Fruit fly (Drosophila melanogaster) whole organism, embryonic: ENCODE data around the gene twf.

Experiments used
- ATbp ChIP-seq: fragments of 200-800 bp; sonication (Bioruptor generic); optimal IDR thresholded peaks from 2 replicates; lab custom pipeline; 2017; ENCODE audit warnings: missing biosample characterization, mild to moderate bottlenecking, missing genetic modification characterization, missing genetic modification reagents
- Antp ChIP-seq: fragments of 200-800 bp; sonication (Bioruptor generic); optimal IDR thresholded peaks from 3 replicates; lab custom pipeline; 2016; ENCODE audit warnings: missing biosample characterization, missing genetic modification characterization
- Atf3 ChIP-seq: fragments of 200-800 bp; sonication (Bioruptor generic); optimal IDR thresholded peaks from 3 replicates; lab custom pipeline; 2016; ENCODE audit warnings: missing biosample characterization, missing genetic modification characterization
- CG1024 ChIP-seq: fragments of 200-800 bp; sonication (Bioruptor generic); IDR thresholded peaks from 2 replicates; pipeline ENCODE4 v1.3.6; 2022; ENCODE audit warnings: missing biosample characterization, missing genetic modification characterization
- CG10366 ChIP-seq: fragments of 200-800 bp; sonication (Bioruptor generic); IDR thresholded peaks from 2 replicates; pipeline ENCODE4 v1.3.6; 2022; ENCODE audit warnings: missing biosample characterization, missing genetic modification characterization
- CG12744 ChIP-seq: fragments of 200-800 bp; sonication (Bioruptor generic); optimal IDR thresholded peaks from 2 replicates; lab custom pipeline; 2016; ENCODE audit warnings: missing biosample characterization, missing genetic modification characterization
- CG13296 ChIP-seq: fragments of 200-800 bp; sonication (Bioruptor generic); optimal IDR thresholded peaks from 3 replicates; lab custom pipeline; 2018; ENCODE audit warnings: missing biosample characterization, mild to moderate bottlenecking, missing genetic modification characterization
- CG13775 ChIP-seq: fragments of 200-800 bp; sonication (Bioruptor generic); optimal IDR thresholded peaks from 3 replicates; lab custom pipeline; 2017; ENCODE audit warnings: missing biosample characterization, mild to moderate bottlenecking, missing genetic modification characterization
- CG1602 ChIP-seq: fragments of 200-800 bp; sonication (Bioruptor generic); optimal IDR thresholded peaks from 3 replicates; lab custom pipeline; 2016; ENCODE audit warnings: missing biosample characterization, missing genetic modification characterization
- CG32767 ChIP-seq: fragments of 200-800 bp; sonication (Bioruptor generic); IDR thresholded peaks from 2 replicates; pipeline ENCODE4 v1.3.6; 2022; ENCODE audit warnings: missing biosample characterization, missing genetic modification characterization
- CG3838 ChIP-seq: fragments of 200-800 bp; sonication (Bioruptor generic); optimal IDR thresholded peaks from 3 replicates; lab custom pipeline; 2016; ENCODE audit warnings: missing biosample characterization, missing genetic modification characterization
- CG4820 ChIP-seq: fragments of 200-800 bp; sonication (Bioruptor generic); optimal IDR thresholded peaks from 3 replicates; lab custom pipeline; 2016; ENCODE audit warnings: missing biosample characterization, missing genetic modification characterization
- CG6254 ChIP-seq: fragments of 200-800 bp; sonication (Bioruptor generic); optimal IDR thresholded peaks from 3 replicates; lab custom pipeline; 2017; ENCODE audit warnings: mild to moderate bottlenecking, missing biosample characterization, missing genetic modification reagents, missing genetic modification characterization
- CG8359 ChIP-seq: fragments of 200-800 bp; sonication (Bioruptor generic); optimal IDR thresholded peaks from 2 replicates; lab custom pipeline; 2017; ENCODE audit warnings: missing biosample characterization, mild to moderate bottlenecking, missing genetic modification characterization, borderline replicate concordance
- CTCF ChIP-seq: fragments of 200-800 bp; sonication (Bioruptor generic); optimal IDR thresholded peaks from 2 replicates; lab custom pipeline; 2017; ENCODE audit warnings: missing biosample characterization, mild to moderate bottlenecking, missing genetic modification characterization, moderate library complexity
- CkIIα-i1 ChIP-seq: fragments of 200-800 bp; sonication (Bioruptor generic); IDR thresholded peaks from 2 replicates; pipeline ENCODE4 v1.3.6; 2022; ENCODE audit warnings: missing biosample characterization, missing genetic modification characterization
- Deaf1 ChIP-seq: fragments of 200-800 bp; optimal IDR thresholded peaks from 3 replicates; lab custom pipeline; 2019; ENCODE audit warnings: missing biosample characterization, mild to moderate bottlenecking, missing genetic modification characterization, moderate library complexity
- H15 ChIP-seq: fragments of 200-800 bp; sonication (Bioruptor generic); IDR thresholded peaks from 3 replicates; pipeline ENCODE4 v1.3.6; 2022; ENCODE audit warnings: missing biosample characterization, missing genetic modification characterization
- HmgD ChIP-seq: fragments of 200-800 bp; sonication (Bioruptor generic); optimal IDR thresholded peaks from 3 replicates; lab custom pipeline; 2016; ENCODE audit warnings: missing biosample characterization, missing genetic modification characterization
- Hmr ChIP-seq: fragments of 200-800 bp; sonication (Bioruptor generic); optimal IDR thresholded peaks from 3 replicates; lab custom pipeline; 2017; ENCODE audit warnings: mild to moderate bottlenecking, missing biosample characterization, missing genetic modification reagents, missing genetic modification characterization
- Kr ChIP-seq: fragments of 200-800 bp; sonication (Bioruptor generic); optimal IDR thresholded peaks from 2 replicates; lab custom pipeline; 2017; ENCODE audit warnings: missing biosample characterization, mild to moderate bottlenecking, missing genetic modification characterization
- NK7.1 ChIP-seq: fragments of 200-800 bp; sonication (Bioruptor generic); optimal IDR thresholded peaks from 3 replicates; lab custom pipeline; 2016; ENCODE audit warnings: missing biosample characterization, missing genetic modification characterization
- Nf-YC ChIP-seq: fragments of 200-800 bp; optimal IDR thresholded peaks from 3 replicates; lab custom pipeline; 2019; ENCODE audit warnings: missing biosample characterization, mild to moderate bottlenecking, missing genetic modification characterization, moderate library complexity
- PHDP ChIP-seq: fragments of 200-800 bp; sonication (Bioruptor generic); optimal IDR thresholded peaks from 3 replicates; lab custom pipeline; 2018; ENCODE audit warnings: missing biosample characterization, mild to moderate bottlenecking, missing genetic modification characterization, moderate library complexity
- Poxn ChIP-seq: fragments of 200-800 bp; sonication (Bioruptor generic); IDR thresholded peaks from 2 replicates; pipeline ENCODE4 v1.3.6; 2022; ENCODE audit warnings: missing biosample characterization, missing genetic modification characterization
- Rx ChIP-seq: fragments of 200-800 bp; sonication (Bioruptor generic); IDR thresholded peaks from 2 replicates; pipeline ENCODE4 v1.3.6; 2022; ENCODE audit warnings: missing biosample characterization, missing genetic modification characterization
- Stat92E ChIP-seq, 3 experiments: fragments of >200 bp in 2 of 3; fragments of 200-800 bp in 1 of 3; sonication (Bioruptor generic) in 1 of 3; optimal IDR thresholded peaks; 2 replicates each; lab custom pipeline; 2017 to 2019; ENCODE audit warnings: missing biosample characterization in 3 of 3, missing genetic modification characterization in 3 of 3, mild to moderate bottlenecking in 1 of 3, moderate library complexity in 1 of 3
- bcd ChIP-seq: fragments of 200-800 bp; sonication (Bioruptor generic); optimal IDR thresholded peaks from 2 replicates; lab custom pipeline; 2017; ENCODE audit warnings: missing biosample characterization, mild to moderate bottlenecking, missing genetic modification characterization
- btn ChIP-seq: fragments of 200-800 bp; sonication (Bioruptor generic); optimal IDR thresholded peaks from 2 replicates; lab custom pipeline; 2016; ENCODE audit warnings: missing biosample characterization, missing genetic modification characterization
- crol ChIP-seq: fragments of 200-800 bp; sonication (Bioruptor generic); IDR thresholded peaks from 2 replicates; pipeline ENCODE4 v1.3.6; 2022; ENCODE audit warnings: missing biosample characterization, missing genetic modification characterization
- da ChIP-seq: fragments of 200-800 bp; sonication (Bioruptor generic); optimal IDR thresholded peaks from 2 replicates; lab custom pipeline; 2016; ENCODE audit warnings: missing biosample characterization, missing genetic modification characterization
- dimm ChIP-seq: fragments of 200-800 bp; sonication (Bioruptor generic); IDR thresholded peaks from 2 replicates; pipeline ENCODE4 v1.3.6; 2022; ENCODE audit warnings: missing biosample characterization, missing genetic modification characterization
- dpn ChIP-seq, 2 experiments: fragments of 200-800 bp; sonication (Bioruptor generic); optimal IDR thresholded peaks; 3 replicates each; lab custom pipeline; 2016; ENCODE audit warnings: missing biosample characterization in 2 of 2, missing genetic modification characterization in 2 of 2
- fd64A ChIP-seq: fragments of 200-800 bp; sonication (Bioruptor generic); optimal IDR thresholded peaks from 3 replicates; lab custom pipeline; 2018; ENCODE audit warnings: missing biosample characterization, mild to moderate bottlenecking, missing genetic modification characterization
- gsb-n ChIP-seq: fragments of 200-800 bp; sonication (Bioruptor generic); optimal IDR thresholded peaks from 3 replicates; lab custom pipeline; 2018; ENCODE audit warnings: missing biosample characterization, mild to moderate bottlenecking, missing genetic modification characterization
- h ChIP-seq: fragments of >200 bp; optimal IDR thresholded peaks from 2 replicates; lab custom pipeline; 2017
- hb ChIP-seq: fragments of 200-800 bp; sonication (Bioruptor generic); IDR thresholded peaks from 3 replicates; pipeline ENCODE4 v1.3.6; 2022; ENCODE audit warnings: missing biosample characterization, missing genetic modification characterization; ENCODE audit not compliant: partially characterized antibody
- kah ChIP-seq: fragments of 200-800 bp; sonication (Bioruptor generic); optimal IDR thresholded peaks from 2 replicates; lab custom pipeline; 2018; ENCODE audit warnings: missing biosample characterization, mild to moderate bottlenecking, missing genetic modification characterization
- lab ChIP-seq: fragments of 200-800 bp; sonication (Bioruptor generic); optimal IDR thresholded peaks from 3 replicates; lab custom pipeline; 2017; ENCODE audit warnings: missing biosample characterization, missing genetic modification characterization, mild to moderate bottlenecking, moderate library complexity, missing genetic modification reagents
- luna ChIP-seq: fragments of 200-800 bp; sonication (Bioruptor generic); optimal IDR thresholded peaks from 2 replicates; lab custom pipeline; 2016; ENCODE audit warnings: missing biosample characterization, missing genetic modification characterization
- maf-S ChIP-seq: fragments of 200-800 bp; sonication (Bioruptor generic); optimal IDR thresholded peaks from 2 replicates; lab custom pipeline; 2016; ENCODE audit warnings: missing biosample characterization, missing genetic modification characterization
- odd ChIP-seq: fragments of 200-800 bp; sonication (Bioruptor generic); optimal IDR thresholded peaks from 2 replicates; lab custom pipeline; 2017; ENCODE audit warnings: missing biosample characterization, mild to moderate bottlenecking, missing genetic modification characterization
- org-1 ChIP-seq: fragments of 200-800 bp; sonication (Bioruptor generic); optimal IDR thresholded peaks from 2 replicates; lab custom pipeline; 2017; ENCODE audit warnings: missing biosample characterization, missing genetic modification characterization
- otp ChIP-seq: fragments of 200-800 bp; sonication (Bioruptor generic); IDR thresholded peaks from 3 replicates; pipeline ENCODE4, ENCODE4 v1.3.6; 2022; ENCODE audit warnings: missing biosample characterization, missing genetic modification characterization
- peb ChIP-seq: fragments of 200-800 bp; sonication (Bioruptor generic); IDR thresholded peaks from 2 replicates; pipeline ENCODE4 v1.3.6; 2022; ENCODE audit warnings: missing biosample characterization, missing genetic modification characterization
- phol ChIP-seq: fragments of 200-800 bp; sonication (Bioruptor generic); optimal IDR thresholded peaks from 3 replicates; lab custom pipeline; 2018; ENCODE audit warnings: missing biosample characterization, mild to moderate bottlenecking, missing genetic modification characterization, moderate library complexity
- rib ChIP-seq: fragments of 200-800 bp; sonication (Bioruptor generic); IDR thresholded peaks from 2 replicates; pipeline ENCODE4 v1.3.6; 2022; ENCODE audit warnings: missing biosample characterization, missing genetic modification characterization
- sens ChIP-seq: fragments of 200-800 bp; sonication (Bioruptor generic); peaks from one replicate; lab custom pipeline; 2016; ENCODE audit warnings: missing biosample characterization, missing genetic modification characterization
- shn ChIP-seq: fragments of 200-800 bp; sonication (Bioruptor generic); optimal IDR thresholded peaks from 3 replicates; lab custom pipeline; 2016; ENCODE audit warnings: missing biosample characterization, missing genetic modification characterization
- slp2 ChIP-seq: fragments of 200-800 bp; sonication (Bioruptor generic); optimal IDR thresholded peaks from 2 replicates; lab custom pipeline; 2016; ENCODE audit warnings: missing biosample characterization, missing genetic modification characterization
- sr ChIP-seq: fragments of 200-800 bp; sonication (Bioruptor generic); IDR thresholded peaks from 3 replicates; pipeline ENCODE4 v1.3.6; 2022; ENCODE audit warnings: missing biosample characterization, missing genetic modification characterization
- tgo ChIP-seq: fragments of 200-800 bp; sonication (Bioruptor generic); IDR thresholded peaks from 3 replicates; pipeline ENCODE4 v1.3.6; 2022; ENCODE audit warnings: missing biosample characterization, missing genetic modification characterization
- twi ChIP-seq: fragments of 200-800 bp; optimal IDR thresholded peaks from 2 replicates; lab custom pipeline; 2019; ENCODE audit warnings: missing biosample characterization, mild to moderate bottlenecking, missing genetic modification characterization, moderate library complexity

twf gene

DNA sequence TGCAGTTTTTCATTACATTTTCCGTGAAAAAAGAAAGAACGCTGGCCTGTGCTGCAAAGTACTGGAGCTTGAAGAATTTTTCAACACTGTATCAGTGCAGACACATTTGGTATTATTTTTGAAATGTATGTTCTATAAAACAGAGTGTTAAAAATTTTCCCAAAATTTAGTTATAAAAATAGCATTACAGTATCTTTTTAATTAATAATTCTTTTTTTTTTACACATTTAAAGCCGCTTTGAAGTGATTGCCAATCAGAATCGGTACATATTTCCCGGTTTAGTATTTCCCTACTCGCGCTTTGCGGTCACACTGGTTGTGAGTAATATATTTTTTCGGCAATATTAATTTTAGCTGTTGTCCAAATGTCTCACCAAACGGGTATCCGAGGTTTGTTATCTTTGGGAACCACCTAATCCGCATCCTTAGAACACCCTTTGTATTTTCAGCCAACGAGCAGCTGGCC, at the start of gene twf, which contains the start of gene Abi:
Gene twf, plus strand, starts transcription at position 308 of the 466 bp plus-strand sequence.
Gene Abi, minus strand, starts transcription at position 74 of the 466 bp plus-strand sequence.
- TF ChIP-seq kah (no peak), CG8359 (no peak), CG3838 (peak; percentile 11), rib (GFP tag; lab: Robert Waterston, UW) (0 out of 2 replicates have a peak, but pooled peaks have one; percentile 37), CTCF (GFP tag; lab: Kevin White, UChicago) (no peak), crol (GFP tag; lab: Robert Waterston, UW) (no peak), CG13296 (GFP tag; lab: Kevin White, UChicago) (peak; percentile 23), maf-S (peak; percentile 63), CG1024 (no peak), NK7.1 (GFP tag; lab: Kevin White, UChicago) (no peak), org-1 (no peak), phol (tag; lab: Kevin White, UChicago) (peak; percentile 77), hb (GFP tag; lab: Robert Waterston, UW) (no peak), btn (no peak), PHDP (tag; lab: Kevin White, UChicago) (peak; percentile 74), Stat92E (GFP tag; optimal IDR thresholded peaks at IDR 0.05; lab: Kevin White, UChicago) (peak in 1 of 3 experiments; percentile 36), sr (GFP tag; lab: Robert Waterston, UW) (no peak), CkIIα-i1 (GFP tag; lab: Robert Waterston, UW) (no peak), lab (GFP tag; lab: Kevin White, UChicago) (peak; percentile 78), peb (GFP tag; lab: Robert Waterston, UW) (0 out of 2 replicates have a peak, but pooled peaks have one; percentile 18), bcd (GFP tag; lab: Kevin White, UChicago) (peak; percentile 59), otp (no peak), slp2 (GFP tag; lab: Kevin White, UChicago) (peak; percentile 50), Hmr (peak; percentile 67), Poxn (no peak), HmgD (no peak), Nf-YC (tag; lab: Kevin White, UChicago) (no peak), twi (tag; lab: Kevin White, UChicago) (no peak), CG4820 (GFP tag; lab: Kevin White, UChicago) (peak; percentile 73), Rx (GFP tag; lab: Robert Waterston, UW) (0 out of 2 replicates have a peak, but pooled peaks have one; percentile 33), H15 (GFP tag; lab: Robert Waterston, UW) (no peak; the same call in 2 of the 3 replicates), luna (GFP tag; lab: Kevin White, UChicago) (no peak), CG12744 (GFP tag; lab: Kevin White, UChicago) (peak; percentile 33), Atf3 (GFP tag; lab: Kevin White, UChicago) (peak; percentile 43), CG13775 (GFP tag; lab: Kevin White, UChicago) (peak; percentile 74), Kr (GFP tag; lab: Kevin White, UChicago) (no peak), CG10366 (GFP tag; lab: Robert Waterston, UW) (peak; percentile 52), dpn (GFP tag; optimal IDR thresholded peaks at IDR 0.05; lab: Kevin White, UChicago) (peak; percentile 75 to 80), h (lab: Kevin White, UChicago) (no peak), CG6254 (GFP tag; lab: Kevin White, UChicago) (no peak), sens (GFP tag; lab: Kevin White, UChicago) (peak; percentile 95), odd (no peak), ATbp (no peak), dimm (GFP tag; lab: Robert Waterston, UW) (no peak), gsb-n (peak; percentile 57), CG1602 (GFP tag; lab: Kevin White, UChicago) (peak; percentile 80), Deaf1 (peak; percentile 5), da (GFP tag; lab: Kevin White, UChicago) (peak; percentile 40), Antp (GFP tag; lab: Kevin White, UChicago) (no peak), fd64A (no peak), tgo (peak; percentile 67), CG32767 (no peak), shn (GFP tag; lab: Kevin White, UChicago) (peak; percentile 39)
